Worm (Caenorhabditis elegans) whole organism, midembryonic: ENCODE data around the gene lgc-38.

ENCODE experiments used
- T22C8.4 ChIP-seq: fragments of 200-800 bp; sonication (Bioruptor generic); IDR thresholded peaks from 2 replicates; pipeline ENCODE4 v1.3.6; 2022; ENCODE audit warnings: missing genetic modification characterization, missing compliant biosample characterization
- flt-1 ChIP-seq: fragments of 200-800 bp; sonication (Bioruptor generic); IDR thresholded peaks from 2 replicates; pipeline ENCODE4 v1.3.6; 2022; ENCODE audit warnings: missing genetic modification characterization, missing compliant biosample characterization

- TF ChIP-seq T22C8.4 (GFP tag; lab: Robert Waterston, UW) = no peak
- TF ChIP-seq flt-1 (GFP tag; lab: Robert Waterston, UW) = no peak
Observed at ce11 chrIII:6993179-6993578, 15.8 kb upstream of the lgc-38 start.
